Worm (Caenorhabditis elegans) whole organism, mixed stage, embryonic: Measurements from ENCODE around the gene ceh-75.

Experiments
- bed-3 ChIP-seq: fragments of 200-800 bp; sonication (Bioruptor generic); optimal IDR thresholded peaks from 3 replicates; lab custom pipeline; 2018; ENCODE audit warnings: mild to moderate bottlenecking, missing genetic modification characterization, moderate library complexity, missing compliant biosample characterization
- blmp-1 ChIP-seq: fragments of 150-350 bp; optimal IDR thresholded peaks from 2 replicates; lab custom pipeline; 2014; ENCODE audit warnings: missing biosample characterization, missing genetic modification characterization
- ceh-43 ChIP-seq: fragments of 200-800 bp; sonication (Bioruptor generic); optimal IDR thresholded peaks from 2 replicates; lab custom pipeline; 2018; ENCODE audit warnings: mild to moderate bottlenecking, missing genetic modification characterization, moderate library complexity, missing compliant biosample characterization
- ceh-83 ChIP-seq: fragments of 200-800 bp; sonication (Bioruptor generic); optimal IDR thresholded peaks from 2 replicates; lab custom pipeline; 2018; ENCODE audit warnings: mild to moderate bottlenecking, missing genetic modification characterization, missing compliant biosample characterization
- cnd-1 ChIP-seq: fragments of 200-800 bp; sonication (Bioruptor generic); optimal IDR thresholded peaks from 2 replicates; lab custom pipeline; 2018; ENCODE audit warnings: mild to moderate bottlenecking, missing genetic modification characterization, missing compliant biosample characterization
- drap-1 ChIP-seq: fragments of 200-800 bp; sonication (Bioruptor generic); optimal IDR thresholded peaks from 3 replicates; lab custom pipeline; 2018; ENCODE audit warnings: mild to moderate bottlenecking, missing genetic modification characterization, missing compliant biosample characterization
- elt-1 ChIP-seq: sonication (generic microtip); optimal IDR thresholded peaks from 2 replicates; lab custom pipeline; 2017; ENCODE audit warnings: missing genetic modification characterization, mild to moderate bottlenecking, missing compliant biosample characterization, antibody characterized with exemption, moderate library complexity, borderline replicate concordance; ENCODE audit not compliant: insufficient read depth
- elt-3 ChIP-seq: fragments of 150-350 bp; optimal IDR thresholded peaks from 2 replicates; lab custom pipeline; 2014; ENCODE audit warnings: missing biosample characterization, missing genetic modification characterization
- flh-1 ChIP-seq: fragments of 200-800 bp; sonication (Bioruptor generic); optimal IDR thresholded peaks from 2 replicates; lab custom pipeline; 2018; ENCODE audit warnings: mild to moderate bottlenecking, missing genetic modification characterization, moderate library complexity, missing compliant biosample characterization
- ham-2 ChIP-seq: fragments of 200-800 bp; sonication (Bioruptor generic); optimal IDR thresholded peaks from 2 replicates; lab custom pipeline; 2018; ENCODE audit warnings: mild to moderate bottlenecking, missing genetic modification characterization, missing compliant biosample characterization
- hlh-1 ChIP-seq: fragments of 150-350 bp; optimal IDR thresholded peaks from 2 replicates; lab custom pipeline; 2014; ENCODE audit warnings: missing biosample characterization, missing genetic modification reagents, missing genetic modification characterization
- lin-32 ChIP-seq: fragments of 200-800 bp; sonication (Bioruptor generic); optimal IDR thresholded peaks from 2 replicates; lab custom pipeline; 2018; ENCODE audit warnings: mild to moderate bottlenecking, missing genetic modification characterization, missing compliant biosample characterization
- lsy-2 ChIP-seq: fragments of 150-350 bp; optimal IDR thresholded peaks from 2 replicates; lab custom pipeline; 2014; ENCODE audit warnings: missing biosample characterization, missing genetic modification characterization
- mab-5 ChIP-seq: fragments of 150-350 bp; optimal IDR thresholded peaks from 2 replicates; lab custom pipeline; 2014; ENCODE audit warnings: missing biosample characterization, missing genetic modification characterization
- mep-1 ChIP-seq: fragments of 150-350 bp; optimal IDR thresholded peaks from 2 replicates; lab custom pipeline; 2017; ENCODE audit warnings: missing biosample characterization, missing genetic modification reagents, missing genetic modification characterization, inconsistent platforms
- mls-2 ChIP-seq: sonication (generic microtip); optimal IDR thresholded peaks from 2 replicates; lab custom pipeline; 2016; ENCODE audit warnings: mild to moderate bottlenecking, missing genetic modification characterization, moderate library complexity, missing compliant biosample characterization
- nhr-12 ChIP-seq: fragments of 150-350 bp; optimal IDR thresholded peaks from 2 replicates; lab custom pipeline; 2014; ENCODE audit warnings: missing biosample characterization, missing genetic modification characterization
- nhr-2 ChIP-seq: fragments of 150-350 bp; optimal IDR thresholded peaks from 2 replicates; lab custom pipeline; 2014; ENCODE audit warnings: missing biosample characterization, missing genetic modification characterization
- nhr-237 ChIP-seq: fragments of 150-350 bp; optimal IDR thresholded peaks from 2 replicates; lab custom pipeline; 2014; ENCODE audit warnings: missing biosample characterization, missing genetic modification characterization
- nhr-28 ChIP-seq: fragments of 150-350 bp; optimal IDR thresholded peaks from 2 replicates; lab custom pipeline; 2014; ENCODE audit warnings: missing biosample characterization, missing genetic modification characterization
- nhr-76 ChIP-seq: sonication (generic microtip); optimal IDR thresholded peaks from 2 replicates; lab custom pipeline; 2017; ENCODE audit warnings: missing biosample characterization, missing genetic modification characterization
- pha-4 ChIP-seq: fragments of 150-350 bp; optimal IDR thresholded peaks from 2 replicates; lab custom pipeline; 2018; ENCODE audit warnings: missing biosample characterization, missing genetic modification reagents, missing genetic modification characterization
- sem-2 ChIP-seq: fragments of 200-800 bp; sonication (Bioruptor generic); optimal IDR thresholded peaks from 2 replicates; lab custom pipeline; 2018; ENCODE audit warnings: mild to moderate bottlenecking, missing genetic modification characterization, missing compliant biosample characterization
- snpc-4 ChIP-seq: fragments of 150-350 bp; optimal IDR thresholded peaks from 2 replicates; lab custom pipeline; 2014; ENCODE audit warnings: missing biosample characterization, missing genetic modification characterization
- tbx-8 ChIP-seq: fragments of 200-800 bp; sonication (Bioruptor generic); optimal IDR thresholded peaks from 2 replicates; lab custom pipeline; 2018; ENCODE audit warnings: mild to moderate bottlenecking, missing genetic modification characterization, moderate library complexity, missing compliant biosample characterization
- unc-120 ChIP-seq: sonication (generic microtip); optimal IDR thresholded peaks from 2 replicates; lab custom pipeline; 2017; ENCODE audit warnings: missing genetic modification characterization, missing compliant biosample characterization; ENCODE audit not compliant: poor library complexity, severe bottlenecking
- unc-62 ChIP-seq: fragments of 150-350 bp; optimal IDR thresholded peaks from 2 replicates; lab custom pipeline; 2014; ENCODE audit warnings: missing biosample characterization, missing genetic modification reagents, missing genetic modification characterization
- zip-8 ChIP-seq: fragments of 150-350 bp; optimal IDR thresholded peaks from 2 replicates; lab custom pipeline; 2014; ENCODE audit warnings: missing biosample characterization, missing genetic modification characterization
- ztf-11 ChIP-seq: fragments of 150-350 bp; optimal IDR thresholded peaks from 2 replicates; lab custom pipeline; 2014; ENCODE audit warnings: missing biosample characterization, missing genetic modification characterization

The ceh-75 gene

ce11 chrV:9918410-9918809 is 2.7 kb upstream of the ceh-75 start, which contains the start of gene C50H2.5:
Gene C50H2.5, plus strand, starts transcription at chrV:9918710.
- TF ChIP-seq zip-8: no peak

- TF ChIP-seq sem-2 (GFP tag; lab: Kevin White, UChicago): no peak
- no peak for TF ChIP-seq unc-62 (GFP tag; lab: Kevin White, UChicago)
- no peak for TF ChIP-seq ceh-43
Measured at ce11 chrV:9922481-9922880, 1.3 kb downstream of the ceh-75 start, which contains the start of gene C50H2.7. Gene C50H2.7, plus strand, starts transcription at chrV:9922781.

ce11 chrV:9924389-9924788 is 3.3 kb downstream of the ceh-75 start:
- no peak for TF ChIP-seq zip-8
- TF ChIP-seq, all 35 proteins: peak for 0

ce11 chrV:9925647-9926046 is 4.5 kb downstream of the ceh-75 start:
- no peak for TF ChIP-seq flh-1 (GFP tag; lab: Kevin White, UChicago)
- TF ChIP-seq nhr-237 (tag; lab: Kevin White, UChicago): no peak
- no peak for TF ChIP-seq ztf-11 (tag; lab: Kevin White, UChicago)
- TF ChIP-seq ham-2 (GFP tag; lab: Kevin White, UChicago): no peak
- TF ChIP-seq lsy-2 (tag; lab: Kevin White, UChicago): no peak
- no peak for TF ChIP-seq pha-4 (tag; lab: Kevin White, UChicago)
- no peak for TF ChIP-seq ceh-43
- no peak for TF ChIP-seq sem-2 (GFP tag; lab: Kevin White, UChicago)
- TF ChIP-seq bed-3 (GFP tag; lab: Kevin White, UChicago): no peak
- TF ChIP-seq tbx-8 (GFP tag; lab: Kevin White, UChicago): no peak
- no peak for TF ChIP-seq drap-1
- no peak for TF ChIP-seq nhr-76
- no peak for TF ChIP-seq blmp-1 (tag; lab: Kevin White, UChicago)
- no peak for TF ChIP-seq ceh-83 (GFP tag; lab: Kevin White, UChicago)
- TF ChIP-seq mab-5 (tag; lab: Kevin White, UChicago): no peak

ce11 chrV:9926240-9926639 is 5.1 kb downstream of the ceh-75 start, which contains the start of gene C50H2.13:
Gene C50H2.13, plus strand, starts transcription at chrV:9926540.
- TF ChIP-seq pha-4 (tag; lab: Kevin White, UChicago) (no peak), ztf-11 (tag; lab: Kevin White, UChicago) (no peak), cnd-1 (tag; lab: Kevin White, UChicago) (no peak), hlh-1 (tag; lab: Kevin White, UChicago) (no peak), lin-32 (no peak), nhr-12 (tag; lab: Kevin White, UChicago) (no peak), ceh-43 (no peak), nhr-2 (tag; lab: Kevin White, UChicago) (no peak), zip-8 (no peak), unc-120 (no peak)

ce11 chrV:9927381-9927780 is 6.2 kb downstream of the ceh-75 start:
- no peak for TF ChIP-seq unc-62 (GFP tag; lab: Kevin White, UChicago)

- no peak for TF ChIP-seq nhr-76
- no peak for TF ChIP-seq ceh-43
- no peak for TF ChIP-seq zip-8
- TF ChIP-seq mls-2 (tag; lab: Kevin White, UChicago): no peak
- no peak for TF ChIP-seq nhr-12 (tag; lab: Kevin White, UChicago)
- no peak for TF ChIP-seq drap-1
- TF ChIP-seq elt-3: no peak
- no peak for TF ChIP-seq elt-1
- TF ChIP-seq mab-5 (tag; lab: Kevin White, UChicago): no peak
- TF ChIP-seq bed-3 (GFP tag; lab: Kevin White, UChicago): no peak
- TF ChIP-seq ztf-11 (tag; lab: Kevin White, UChicago): no peak
- TF ChIP-seq pha-4 (tag; lab: Kevin White, UChicago): no peak
- no peak for TF ChIP-seq nhr-2 (tag; lab: Kevin White, UChicago)
- no peak for TF ChIP-seq lsy-2 (tag; lab: Kevin White, UChicago)
- no peak for TF ChIP-seq hlh-1 (tag; lab: Kevin White, UChicago)
- TF ChIP-seq nhr-28 (tag; lab: Kevin White, UChicago): no peak
- TF ChIP-seq mep-1 (tag; lab: Kevin White, UChicago): no peak
- TF ChIP-seq unc-120: no peak
- no peak for TF ChIP-seq snpc-4 (tag; lab: Kevin White, UChicago)
- no peak for TF ChIP-seq blmp-1 (tag; lab: Kevin White, UChicago)
Measured at ce11 chrV:9927954-9928353, 6.8 kb downstream of the ceh-75 start.
